Worm (Caenorhabditis elegans): Measurements from ENCODE around the gene T03F6.9.
A peak's percentile ranks its signal among the peaks of the same experiment; 100 is the strongest.

The T03F6.9 gene

DNA sequence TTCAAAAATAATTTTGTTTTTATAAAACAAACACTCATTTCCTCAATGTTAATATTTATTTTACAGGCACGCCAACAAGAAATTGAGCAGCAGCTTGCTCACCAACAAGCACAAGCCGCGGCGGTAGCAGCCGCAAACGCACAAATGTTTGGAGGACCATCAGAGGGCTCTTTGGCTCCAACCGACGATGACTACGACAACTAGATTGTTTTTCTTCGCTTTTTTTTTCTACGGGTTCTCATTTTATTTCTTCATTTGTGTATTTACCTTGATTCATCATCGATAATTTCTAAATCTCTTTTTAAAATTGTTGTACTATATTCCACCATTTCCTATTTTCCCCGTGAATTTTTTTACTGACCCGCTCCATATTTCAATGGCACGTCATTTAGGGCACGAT lies 27.8 kb downstream of the T03F6.9 start, which contains the start of gene ife-1:
Gene ife-1 (plus strand): TSS at position 301 of the 400 bp plus-strand sequence.
- TF ChIP-seq lin-15B (tag; optimal IDR thresholded peaks at IDR 0.05): no peak
- no peak for TF ChIP-seq nfya-1 (tag; optimal IDR thresholded peaks at IDR 0.05; ENCODE audit: insufficient read depth)
- TF ChIP-seq nhr-25 (tag; optimal IDR thresholded peaks at IDR 0.05): no peak
- no peak for TF ChIP-seq snpc-4 (tag; optimal IDR thresholded peaks at IDR 0.05)

DNA sequence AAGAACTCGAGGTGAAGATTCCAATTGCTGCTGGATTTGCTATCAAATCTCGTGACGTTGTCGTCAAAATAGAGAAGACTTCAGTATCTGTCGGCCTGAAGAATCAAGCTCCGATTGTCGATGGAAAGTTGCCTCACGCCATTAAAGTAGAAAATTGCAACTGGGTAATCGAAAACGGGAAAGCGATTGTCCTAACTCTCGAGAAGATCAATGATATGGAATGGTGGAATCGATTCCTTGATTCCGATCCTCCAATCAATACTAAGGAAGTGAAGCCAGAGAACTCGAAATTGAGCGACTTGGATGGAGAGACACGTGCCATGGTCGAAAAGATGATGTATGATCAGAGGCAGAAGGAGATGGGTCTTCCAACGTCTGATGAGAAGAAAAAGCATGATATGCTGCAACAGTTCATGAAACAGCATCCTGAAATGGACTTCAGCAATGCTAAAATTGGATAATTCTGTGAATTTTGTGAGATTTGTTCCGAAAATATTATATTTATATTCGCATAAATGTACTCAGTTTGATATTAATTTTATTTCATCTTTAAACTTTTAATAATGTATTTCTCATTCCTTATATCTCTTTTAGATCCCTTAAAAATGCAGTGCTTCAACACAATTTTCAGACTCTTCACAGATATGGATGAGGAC lies 28.7 kb downstream of the T03F6.9 start, which contains the start of gene dro-1:
Gene dro-1 (plus strand): TSS at position 606 of the 656 bp plus-strand sequence.
- TF ChIP-seq ceh-9 (tag; optimal IDR thresholded peaks at IDR 0.05): no peak
- no peak for TF ChIP-seq skn-1 (tag; optimal IDR thresholded peaks at IDR 0.05)
- no peak for TF ChIP-seq elt-1 (tag; optimal IDR thresholded peaks at IDR 0.05)
- TF ChIP-seq nhr-28 (tag; optimal IDR thresholded peaks at IDR 0.05): no peak
- no peak for TF ChIP-seq snpc-4 (tag; optimal IDR thresholded peaks at IDR 0.05)
- TF ChIP-seq lin-15B (tag; optimal IDR thresholded peaks at IDR 0.05): no peak
- no peak for TF ChIP-seq ztf-4 (tag; optimal IDR thresholded peaks at IDR 0.05)
- TF ChIP-seq sea-2 (GFP tag; optimal IDR thresholded peaks at IDR 0.05): no peak
- TF ChIP-seq hmg-11 (tag; optimal IDR thresholded peaks at IDR 0.05): no peak
- no peak for TF ChIP-seq fos-1 (tag; optimal IDR thresholded peaks at IDR 0.05)
- no peak for TF ChIP-seq elt-2 (tag; optimal IDR thresholded peaks at IDR 0.05)
- no peak for TF ChIP-seq zag-1 (tag; optimal IDR thresholded peaks at IDR 0.05)
- TF ChIP-seq ceh-82 (tag; optimal IDR thresholded peaks at IDR 0.05): no peak
- no peak for TF ChIP-seq pqm-1 (tag; optimal IDR thresholded peaks at IDR 0.05)
- no peak for TF ChIP-seq lsy-12 (tag; optimal IDR thresholded peaks at IDR 0.05)
- TF ChIP-seq nhr-11 (tag; optimal IDR thresholded peaks at IDR 0.05): no peak
- no peak for TF ChIP-seq nhr-237 (tag; optimal IDR thresholded peaks at IDR 0.05)
- no peak for TF ChIP-seq elt-3 (tag; optimal IDR thresholded peaks at IDR 0.05)

DNA sequence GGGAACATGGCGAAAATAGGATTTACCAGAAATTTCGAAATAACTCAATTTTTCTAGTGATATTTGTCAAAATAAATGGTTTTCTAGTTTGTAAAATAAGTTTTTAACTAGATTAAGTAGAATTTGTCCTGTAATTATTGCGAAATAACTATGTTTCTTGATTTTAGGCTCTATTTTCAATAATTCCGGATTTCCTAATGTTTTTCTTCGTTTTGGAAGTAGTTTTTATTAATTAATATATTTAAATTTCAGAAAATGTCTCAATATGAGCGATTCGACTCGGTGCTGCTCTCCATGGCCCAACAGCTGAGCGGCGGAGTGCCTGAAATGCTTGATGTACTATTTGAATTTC lies 29.6 kb downstream of the T03F6.9 start, which contains the start of gene nud-1:
Gene nud-1 (plus strand): TSS at position 253 of the 352 bp plus-strand sequence.
- TF ChIP-seq R02D3.7 (tag; optimal IDR thresholded peaks at IDR 0.05): no peak

DNA sequence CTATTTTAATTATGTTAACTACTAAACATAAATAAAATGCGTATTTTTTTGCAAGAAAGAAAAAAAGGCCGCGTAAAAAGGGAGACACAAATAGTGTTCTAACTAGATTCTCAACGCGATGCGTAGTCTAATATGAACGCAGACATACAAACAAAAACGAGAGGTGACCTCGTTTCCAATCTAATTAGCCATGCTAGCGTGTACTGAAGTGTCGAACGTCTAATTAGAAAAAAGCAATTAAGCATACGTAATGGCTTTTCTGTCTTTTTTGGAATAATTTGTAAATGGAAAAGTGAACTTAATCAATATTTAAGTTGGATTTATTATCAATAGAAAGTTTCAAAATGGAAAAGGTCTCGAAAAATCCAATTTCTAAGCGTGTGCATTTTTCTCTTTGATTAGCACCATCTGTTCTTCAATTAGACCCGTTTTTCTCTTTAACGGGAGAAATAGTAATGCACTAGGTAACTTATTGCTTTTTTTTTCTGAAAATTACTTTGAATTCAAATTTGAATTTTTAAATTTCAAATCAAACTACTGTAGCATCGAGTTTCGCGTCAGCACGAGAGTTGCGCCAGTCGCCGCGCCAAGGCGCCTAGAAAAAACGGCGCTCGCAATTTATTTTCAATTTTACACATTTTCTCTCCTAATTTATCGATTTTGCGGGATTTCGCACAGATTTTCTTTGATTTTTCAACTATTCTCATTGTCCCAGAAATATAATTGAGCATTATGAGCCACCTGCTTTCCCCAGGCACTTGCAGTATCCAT lies 30.2 kb downstream of the T03F6.9 start:
- TF ChIP-seq lin-39 (tag; optimal IDR thresholded peaks at IDR 0.05) (no peak), nhr-237 (tag; optimal IDR thresholded peaks at IDR 0.05) (no peak), hmg-11 (tag; optimal IDR thresholded peaks at IDR 0.05) (peak; percentile 23), lin-15B (tag; optimal IDR thresholded peaks at IDR 0.05) (peak; percentile 9), elt-2 (tag; optimal IDR thresholded peaks at IDR 0.05) (peak; percentile 10), ceh-16 (tag; optimal IDR thresholded peaks at IDR 0.05) (no peak), aly-2 (tag; optimal IDR thresholded peaks at IDR 0.05) (no peak), ztf-4 (tag; optimal IDR thresholded peaks at IDR 0.05) (no peak), nfya-1 (tag; optimal IDR thresholded peaks at IDR 0.05; ENCODE audit: insufficient read depth) (peak; percentile 42)

DNA sequence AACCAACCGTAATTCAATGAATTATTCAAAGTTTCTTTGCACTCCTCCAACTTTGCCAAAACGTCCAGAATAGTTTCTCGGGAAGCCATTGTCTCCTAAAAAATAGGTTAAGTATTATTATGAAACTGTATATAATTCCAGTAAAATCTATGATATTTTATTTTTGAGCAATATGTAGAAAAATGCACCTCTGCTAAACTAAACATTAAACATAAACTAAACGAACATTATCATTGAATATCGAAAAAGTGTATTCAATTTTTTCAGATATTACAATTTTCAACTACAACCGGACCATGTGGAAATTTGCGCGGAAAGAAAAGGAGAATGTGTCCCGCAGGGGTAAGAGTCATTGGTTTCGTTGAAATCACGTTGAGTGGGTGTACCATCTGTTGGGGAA lies 31.2 kb downstream of the T03F6.9 start, which contains the start of gene F53A2.3:
Gene F53A2.3 (minus strand): TSS at position 101 of the 400 bp plus-strand sequence.
- TF ChIP-seq unc-39 (tag; optimal IDR thresholded peaks at IDR 0.05): no peak

DNA sequence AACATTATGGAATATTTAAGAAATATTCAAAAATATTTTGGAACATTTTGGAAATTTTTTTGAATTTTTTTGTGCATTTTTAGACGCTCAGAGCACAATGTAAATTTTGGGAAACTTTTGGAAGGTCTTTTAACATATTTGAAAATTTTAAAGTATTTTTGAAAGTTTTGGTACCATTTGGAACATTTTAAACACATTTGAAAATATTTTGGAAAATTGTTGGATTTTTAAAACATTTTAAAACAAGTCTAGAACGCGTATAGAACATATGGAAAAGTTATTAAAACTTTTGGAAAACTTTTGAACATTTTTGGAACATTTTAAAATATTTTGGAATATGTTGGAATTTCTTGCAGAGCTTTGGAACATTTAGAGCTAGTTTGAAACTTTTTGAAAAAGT lies 37.1 kb downstream of the T03F6.9 start, which contains the start of gene sdz-20:
Gene sdz-20 (plus strand): TSS at position 301 of the 400 bp plus-strand sequence.
- no peak for TF ChIP-seq tbx-2 (tag; optimal IDR thresholded peaks at IDR 0.05)
- no peak for TF ChIP-seq zag-1 (tag; optimal IDR thresholded peaks at IDR 0.05)
- no peak for TF ChIP-seq pha-4 (tag; optimal IDR thresholded peaks at IDR 0.05)
- TF ChIP-seq pqm-1 (tag; optimal IDR thresholded peaks at IDR 0.05): no peak
- no peak for TF ChIP-seq mdl-1 (tag; optimal IDR thresholded peaks at IDR 0.05)
- no peak for TF ChIP-seq nhr-76 (tag; optimal IDR thresholded peaks at IDR 0.05)
- TF ChIP-seq ceh-9 (tag; optimal IDR thresholded peaks at IDR 0.05): no peak
- TF ChIP-seq snpc-4 (tag; optimal IDR thresholded peaks at IDR 0.05): no peak

Data from whole organism, L3 larva.